Worm (Caenorhabditis elegans): Measurements from ENCODE around the gene abcx-1.

- TF ChIP-seq W03F9.2 (tag; optimal IDR thresholded peaks at IDR 0.05), result no peak
- no peak for TF ChIP-seq him-1 (tag; optimal IDR thresholded peaks at IDR 0.05)
- no peak for TF ChIP-seq dao-5 (tag; optimal IDR thresholded peaks at IDR 0.05)
Measured at ce11 chrII:6528629-6529028, 3.3 kb upstream of the abcx-1 start, which contains the start of gene C56E6.4.

All from whole organism, L4/young adult.